Fruit fly (Drosophila melanogaster) whole organism, pupa: ENCODE measurements around the gene Hr39.

Source experiments
- CG14655 ChIP-seq: fragments of 200-800 bp; sonication (Bioruptor generic); optimal IDR thresholded peaks from 3 replicates; lab custom pipeline; 2017; ENCODE audit warnings: mild to moderate bottlenecking, missing biosample characterization, missing genetic modification reagents, missing genetic modification characterization
- CG17806 ChIP-seq: fragments of 200-800 bp; sonication (Bioruptor generic); optimal IDR thresholded peaks from 2 replicates; lab custom pipeline; 2018; ENCODE audit warnings: missing biosample characterization, mild to moderate bottlenecking, missing genetic modification characterization, moderate library complexity
- CG8301 ChIP-seq: fragments of 200-800 bp; sonication (Bioruptor generic); optimal IDR thresholded peaks from 2 replicates; lab custom pipeline; 2018; ENCODE audit warnings: missing biosample characterization, mild to moderate bottlenecking, missing genetic modification characterization
- Ets98B ChIP-seq: fragments of 200-800 bp; sonication (Bioruptor generic); IDR thresholded peaks from 2 replicates; pipeline ENCODE4 v1.3.6; 2022; ENCODE audit warnings: missing biosample characterization, missing genetic modification characterization
- Snoo ChIP-seq: fragments of 200-800 bp; sonication (Bioruptor generic); optimal IDR thresholded peaks from 3 replicates; lab custom pipeline; 2017; ENCODE audit warnings: missing biosample characterization, mild to moderate bottlenecking, missing genetic modification characterization, inconsistent platforms
- fd96Ca ChIP-seq: fragments of 200-800 bp; sonication (Bioruptor generic); IDR thresholded peaks from 3 replicates; pipeline ENCODE4 v1.3.6; 2022; ENCODE audit warnings: missing biosample characterization, missing genetic modification characterization

DNA sequence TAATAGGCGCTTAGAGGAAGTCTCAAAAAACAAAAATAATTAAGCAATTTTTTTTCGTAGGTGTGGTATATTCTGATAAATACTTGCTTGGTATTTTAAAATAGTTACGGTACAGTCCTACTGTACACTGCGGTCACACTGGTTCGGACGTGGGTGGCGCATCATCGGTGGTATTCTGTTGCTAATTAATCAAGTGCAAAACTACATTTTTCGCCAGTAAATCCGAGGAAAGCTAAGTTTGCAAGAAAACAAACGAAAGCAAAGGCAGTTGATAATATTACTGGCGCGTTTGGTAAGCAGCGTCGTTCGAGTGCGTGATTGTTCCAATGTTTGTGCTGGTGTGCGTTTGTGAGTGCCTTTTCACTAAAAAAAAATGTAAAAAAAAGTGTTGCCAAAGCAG lies 25.8 kb downstream of the Hr39 start, which contains the start of gene CG8671:
- TF ChIP-seq fd96Ca (GFP tag; lab: Robert Waterston, UW) (no peak), CG8301 (tag; lab: Kevin White, UChicago) (no peak), CG17806 (tag; lab: Kevin White, UChicago) (no peak), Ets98B (no peak), Snoo (tag; lab: Kevin White, UChicago) (no peak), CG14655 (no peak)
